Worm (Caenorhabditis elegans) whole organism, mixed stage, embryonic: Measurements from ENCODE around the gene T10D4.14.

ENCODE experiments used
- elt-1 ChIP-seq: sonication (generic microtip); optimal IDR thresholded peaks from 2 replicates; lab custom pipeline; 2017; ENCODE audit warnings: missing genetic modification characterization, mild to moderate bottlenecking, missing compliant biosample characterization, antibody characterized with exemption, moderate library complexity, borderline replicate concordance; ENCODE audit not compliant: insufficient read depth
- hlh-1 ChIP-seq: fragments of 150-350 bp; optimal IDR thresholded peaks from 2 replicates; lab custom pipeline; 2014; ENCODE audit warnings: missing biosample characterization, missing genetic modification reagents, missing genetic modification characterization
- mab-5 ChIP-seq: fragments of 150-350 bp; optimal IDR thresholded peaks from 2 replicates; lab custom pipeline; 2014; ENCODE audit warnings: missing biosample characterization, missing genetic modification characterization
- nhr-12 ChIP-seq: fragments of 150-350 bp; optimal IDR thresholded peaks from 2 replicates; lab custom pipeline; 2014; ENCODE audit warnings: missing biosample characterization, missing genetic modification characterization
- nhr-28 ChIP-seq: fragments of 150-350 bp; optimal IDR thresholded peaks from 2 replicates; lab custom pipeline; 2014; ENCODE audit warnings: missing biosample characterization, missing genetic modification characterization
- nhr-76 ChIP-seq: sonication (generic microtip); optimal IDR thresholded peaks from 2 replicates; lab custom pipeline; 2017; ENCODE audit warnings: missing biosample characterization, missing genetic modification characterization
- pha-4 ChIP-seq: fragments of 150-350 bp; optimal IDR thresholded peaks from 2 replicates; lab custom pipeline; 2018; ENCODE audit warnings: missing biosample characterization, missing genetic modification reagents, missing genetic modification characterization
- snpc-4 ChIP-seq: fragments of 150-350 bp; optimal IDR thresholded peaks from 2 replicates; lab custom pipeline; 2014; ENCODE audit warnings: missing biosample characterization, missing genetic modification characterization
- sptf-1 ChIP-seq: sonication (generic microtip); optimal IDR thresholded peaks from 2 replicates; lab custom pipeline; 2017; ENCODE audit warnings: mild to moderate bottlenecking, missing genetic modification characterization, moderate library complexity, missing compliant biosample characterization
- tbx-8 ChIP-seq: fragments of 200-800 bp; sonication (Bioruptor generic); optimal IDR thresholded peaks from 2 replicates; lab custom pipeline; 2018; ENCODE audit warnings: mild to moderate bottlenecking, missing genetic modification characterization, moderate library complexity, missing compliant biosample characterization
- unc-62 ChIP-seq: fragments of 150-350 bp; optimal IDR thresholded peaks from 2 replicates; lab custom pipeline; 2014; ENCODE audit warnings: missing biosample characterization, missing genetic modification reagents, missing genetic modification characterization
- zip-8 ChIP-seq: fragments of 150-350 bp; optimal IDR thresholded peaks from 2 replicates; lab custom pipeline; 2014; ENCODE audit warnings: missing biosample characterization, missing genetic modification characterization
- ztf-11 ChIP-seq: fragments of 150-350 bp; optimal IDR thresholded peaks from 2 replicates; lab custom pipeline; 2014; ENCODE audit warnings: missing biosample characterization, missing genetic modification characterization

- TF ChIP-seq pha-4 (tag; lab: Kevin White, UChicago) (no peak), unc-62 (GFP tag; lab: Kevin White, UChicago) (no peak), elt-1 (tag; lab: Kevin White, UChicago) (no peak), zip-8 (no peak), ztf-11 (tag; lab: Kevin White, UChicago) (no peak), nhr-12 (tag; lab: Kevin White, UChicago) (no peak), snpc-4 (no peak), sptf-1 (tag; lab: Kevin White, UChicago) (no peak), nhr-76 (tag; lab: Kevin White, UChicago) (no peak), mab-5 (no peak), tbx-8 (no peak), nhr-28 (no peak), hlh-1 (tag; lab: Kevin White, UChicago) (no peak)
Measured at ce11 chrII:3185848-3186247, 34.3 kb upstream of the T10D4.14 start.
